Worm (Caenorhabditis elegans): ENCODE results near the gene atg-3.

Gene atg-3

DNA sequence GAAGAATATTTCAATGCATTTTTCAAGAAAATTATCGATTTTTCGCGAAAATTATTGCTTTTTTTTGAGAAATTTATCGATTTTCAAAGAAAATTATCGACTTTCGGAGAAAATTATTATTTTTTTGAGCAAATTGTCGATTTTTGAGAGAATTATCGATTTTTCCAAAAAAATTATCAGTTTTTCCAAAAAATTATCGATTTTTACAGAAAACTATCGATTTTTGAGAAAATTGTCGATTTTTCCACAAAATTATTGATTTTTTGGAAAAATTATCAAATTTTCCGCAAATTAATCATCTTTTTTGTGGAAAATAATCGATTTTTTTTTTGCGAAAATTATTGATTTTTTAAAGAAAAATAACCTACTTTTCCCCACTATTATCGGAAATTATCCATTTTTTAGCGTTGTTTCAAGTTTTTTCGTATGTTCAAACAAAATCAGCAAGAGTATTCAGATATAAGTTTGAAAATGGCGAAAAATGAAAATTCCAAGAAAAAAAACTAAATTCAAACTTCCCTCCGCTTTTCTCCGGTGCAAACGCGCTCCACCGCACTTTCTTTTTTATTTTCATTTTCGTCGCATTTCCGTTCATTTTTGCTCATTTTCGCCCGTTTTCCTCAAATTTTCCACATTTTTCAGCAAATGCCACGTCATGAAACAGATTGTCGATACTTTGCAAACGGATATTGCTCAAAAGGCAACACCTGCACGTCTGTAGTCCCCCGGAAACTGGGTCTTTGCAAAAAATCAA, 18.5 kb upstream of the atg-3 start, which contains the start of gene lep-2:
Gene lep-2, plus strand, starts transcription at position 637 of the 754 bp plus-strand sequence.
- TF ChIP-seq ref-1 (GFP tag; conservative IDR thresholded peaks at IDR 0.05) (no peak), T22C8.4 (GFP tag; IDR thresholded peaks at IDR 0.05) (peak; percentile 83), klf-2 (GFP tag; conservative IDR thresholded peaks at IDR 0.05) (no peak), tab-1 (GFP tag; IDR thresholded peaks at IDR 0.05) (no peak), med-1 (GFP tag; optimal IDR thresholded peaks at IDR 0.05; ENCODE audit: insufficient read depth) (no peak)

DNA sequence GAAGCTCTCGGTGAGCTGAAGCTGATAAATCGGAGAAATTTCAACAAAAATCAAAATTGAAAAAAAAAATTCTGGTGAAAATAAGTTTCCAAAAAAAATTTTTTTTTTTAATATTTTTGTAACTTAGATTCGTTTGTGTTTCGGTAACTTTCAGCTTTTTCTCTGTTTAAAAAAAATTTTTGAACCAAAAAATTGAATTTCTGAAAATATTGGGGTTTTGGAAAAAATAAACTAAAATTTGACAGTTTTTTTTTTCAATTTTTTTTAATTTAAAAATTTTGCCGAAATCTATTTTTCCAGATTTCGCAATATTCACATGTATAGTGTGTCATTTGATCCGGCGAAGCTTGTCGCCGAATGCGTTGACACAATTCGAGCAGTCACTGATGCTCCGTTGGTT, 11.4 kb upstream of the atg-3 start, which contains the start of gene Y55F3AM.5:
Gene Y55F3AM.5, plus strand, starts transcription at position 301 of the 400 bp plus-strand sequence.
- TF ChIP-seq tab-1 (GFP tag; IDR thresholded peaks at IDR 0.05): no peak
- TF ChIP-seq klf-2 (GFP tag; conservative IDR thresholded peaks at IDR 0.05): no peak
- no peak for TF ChIP-seq ztf-29 (GFP tag; IDR thresholded peaks at IDR 0.05)
- no peak for TF ChIP-seq ztf-23 (GFP tag; IDR thresholded peaks at IDR 0.05)
- TF ChIP-seq ref-1 (GFP tag; conservative IDR thresholded peaks at IDR 0.05): no peak
- TF ChIP-seq flt-1 (GFP tag; IDR thresholded peaks at IDR 0.05): no peak
- TF ChIP-seq cog-1 (tag; optimal IDR thresholded peaks at IDR 0.05): no peak
- no peak for TF ChIP-seq med-1 (GFP tag; optimal IDR thresholded peaks at IDR 0.05; ENCODE audit: insufficient read depth)
- no peak for TF ChIP-seq T22C8.4 (GFP tag; IDR thresholded peaks at IDR 0.05)

DNA sequence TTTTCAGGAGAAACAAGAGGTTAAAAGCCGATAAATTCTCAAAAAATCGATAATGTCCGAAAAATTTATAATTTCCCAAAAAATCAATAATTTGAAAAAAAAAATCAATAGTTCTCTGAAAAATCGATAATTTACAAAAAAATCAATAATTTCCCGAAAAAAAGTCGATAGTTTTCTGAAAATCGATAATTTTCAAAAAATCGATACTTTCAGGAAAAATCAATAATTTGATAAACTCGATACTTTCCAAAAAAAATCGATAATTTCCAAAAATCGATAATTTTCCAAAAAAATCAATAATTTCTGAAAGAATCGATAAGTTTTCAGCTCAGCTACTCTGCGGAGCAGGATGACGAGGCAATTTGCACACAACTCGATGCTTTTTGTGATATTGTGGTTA, 10.6 kb upstream of the atg-3 start:
- no peak for TF ChIP-seq tab-1 (GFP tag; IDR thresholded peaks at IDR 0.05)
- TF ChIP-seq T22C8.4 (GFP tag; IDR thresholded peaks at IDR 0.05): peak; percentile 98
- TF ChIP-seq med-1 (GFP tag; optimal IDR thresholded peaks at IDR 0.05; ENCODE audit: insufficient read depth): no peak

DNA sequence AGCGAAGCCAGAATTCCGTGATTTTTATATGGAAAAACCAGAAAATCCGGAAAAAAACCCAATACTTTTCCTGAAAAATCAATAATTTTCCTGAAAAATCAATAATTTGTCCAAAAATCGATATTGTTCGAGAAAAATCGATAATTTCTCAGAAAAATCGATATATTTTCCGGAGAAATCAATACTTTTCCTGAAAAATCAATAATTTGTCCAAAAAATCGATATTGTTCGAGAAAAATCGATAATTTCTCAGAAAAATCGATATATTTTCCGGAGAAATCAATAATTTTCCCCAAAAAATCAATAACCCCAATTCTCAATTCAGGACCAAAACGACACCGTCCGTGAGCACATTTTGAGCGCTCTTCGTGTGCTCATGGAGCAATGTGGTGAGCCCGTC, 9.9 kb upstream of the atg-3 start:
- TF ChIP-seq ztf-29 (GFP tag; IDR thresholded peaks at IDR 0.05) (no peak), T22C8.4 (GFP tag; IDR thresholded peaks at IDR 0.05) (peak; percentile 98), klf-2 (GFP tag; conservative IDR thresholded peaks at IDR 0.05) (no peak)

DNA sequence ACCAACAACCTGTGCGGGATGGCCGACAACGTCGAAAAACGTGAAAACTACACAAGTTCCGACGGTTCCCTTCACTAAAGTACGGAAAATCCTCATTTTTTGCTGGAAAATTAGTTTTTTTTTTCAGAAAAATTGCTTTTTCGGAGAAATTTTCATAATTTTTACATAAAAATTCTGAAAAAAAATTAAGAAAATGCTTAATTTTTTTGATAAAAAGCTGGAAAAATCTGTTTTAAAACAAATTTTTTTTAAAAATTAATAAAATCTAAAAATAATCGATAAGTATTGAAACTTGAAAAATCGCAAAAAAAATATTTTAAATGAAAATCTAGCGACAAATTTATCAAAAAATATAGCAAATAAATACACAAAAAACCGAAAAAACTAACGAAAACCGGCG, 4.6 kb upstream of the atg-3 start, which contains the start of gene immp-2:
Gene immp-2, minus strand, starts transcription at position 101 of the 400 bp plus-strand sequence.
- TF ChIP-seq cog-1 (tag; optimal IDR thresholded peaks at IDR 0.05): no peak
- no peak for TF ChIP-seq tab-1 (GFP tag; IDR thresholded peaks at IDR 0.05)
- no peak for TF ChIP-seq ztf-29 (GFP tag; IDR thresholded peaks at IDR 0.05)
- no peak for TF ChIP-seq klf-2 (GFP tag; conservative IDR thresholded peaks at IDR 0.05)
- no peak for TF ChIP-seq med-1 (GFP tag; optimal IDR thresholded peaks at IDR 0.05; ENCODE audit: insufficient read depth)
- TF ChIP-seq T22C8.4 (GFP tag; IDR thresholded peaks at IDR 0.05): no peak
- no peak for TF ChIP-seq flt-1 (GFP tag; IDR thresholded peaks at IDR 0.05)
- TF ChIP-seq ref-1 (GFP tag; conservative IDR thresholded peaks at IDR 0.05): no peak
- TF ChIP-seq ztf-23 (GFP tag; IDR thresholded peaks at IDR 0.05): no peak

DNA sequence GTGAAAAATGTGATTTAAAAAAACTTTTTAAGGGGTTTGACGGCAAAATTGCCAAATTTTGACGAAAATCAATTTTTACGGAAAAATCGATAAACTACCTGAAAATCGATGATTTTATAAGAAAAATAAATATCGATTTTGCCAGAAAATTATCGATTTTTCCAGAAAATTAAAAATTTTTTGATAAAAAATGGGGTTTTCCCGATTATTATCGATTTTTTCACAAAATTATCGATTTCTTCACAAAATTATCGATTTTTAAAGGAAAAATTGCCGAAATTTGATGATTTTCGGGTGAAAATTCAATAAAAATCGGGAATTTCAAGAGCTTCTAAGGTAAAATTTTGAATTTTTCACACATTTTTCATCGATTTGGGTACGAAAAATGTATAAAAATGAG, 3.6 kb upstream of the atg-3 start:
- TF ChIP-seq T22C8.4 (GFP tag; IDR thresholded peaks at IDR 0.05) (peak; percentile 23; the same call in 1 of the 2 replicates), tab-1 (GFP tag; IDR thresholded peaks at IDR 0.05) (no peak)

DNA sequence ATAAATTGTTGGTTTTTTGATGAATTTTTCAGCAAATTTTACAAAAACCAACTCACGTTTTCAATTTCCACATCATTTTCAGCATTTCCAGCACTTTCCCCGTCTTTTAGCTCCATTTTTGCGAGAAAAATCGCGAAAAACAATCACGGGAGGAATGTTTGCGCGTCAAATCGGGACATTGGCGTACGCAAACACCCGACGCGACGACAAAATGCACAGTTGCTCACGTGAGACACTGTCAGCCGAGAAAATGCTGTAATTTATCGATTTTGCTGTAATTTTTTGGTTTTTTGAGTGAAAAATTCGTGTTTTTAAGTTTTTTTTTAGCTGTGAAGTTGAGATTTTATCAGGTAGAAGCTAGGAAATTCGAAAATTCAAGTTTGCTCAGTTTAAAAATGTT, 766 bp upstream of the atg-3 start, which contains the start of gene Y55F3AM.9:
Gene Y55F3AM.9, minus strand, starts transcription at position 189 of the 400 bp plus-strand sequence.
- TF ChIP-seq ztf-29 (GFP tag; IDR thresholded peaks at IDR 0.05): no peak
- TF ChIP-seq flt-1 (GFP tag; IDR thresholded peaks at IDR 0.05): no peak
- no peak for TF ChIP-seq ztf-23 (GFP tag; IDR thresholded peaks at IDR 0.05)
- TF ChIP-seq klf-2 (GFP tag; conservative IDR thresholded peaks at IDR 0.05): no peak

DNA sequence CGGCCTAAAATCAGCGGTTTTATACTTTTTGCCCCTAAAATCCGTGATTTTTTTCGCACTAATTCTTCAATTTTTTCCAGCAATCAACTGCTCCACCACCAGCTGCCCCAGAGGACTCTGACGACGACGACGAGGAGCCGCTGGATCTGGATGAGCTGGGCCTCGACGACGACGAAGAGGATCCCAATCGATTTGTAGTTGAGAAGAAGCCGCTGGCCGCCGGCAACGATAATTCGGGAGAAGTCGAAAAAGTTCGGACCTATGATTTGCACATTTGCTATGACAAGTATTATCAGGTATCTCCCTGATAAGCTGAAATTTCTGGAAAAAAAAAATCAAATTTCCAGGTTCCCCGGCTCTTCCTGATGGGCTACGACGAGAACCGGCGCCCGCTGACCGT, 1.5 kb downstream of the atg-3 start:
- no peak for TF ChIP-seq flt-1 (GFP tag; IDR thresholded peaks at IDR 0.05)
- TF ChIP-seq ztf-29 (GFP tag; IDR thresholded peaks at IDR 0.05): no peak
- no peak for TF ChIP-seq T22C8.4 (GFP tag; IDR thresholded peaks at IDR 0.05)
- no peak for TF ChIP-seq ztf-23 (GFP tag; IDR thresholded peaks at IDR 0.05)
- TF ChIP-seq tab-1 (GFP tag; IDR thresholded peaks at IDR 0.05): no peak
- no peak for TF ChIP-seq klf-2 (GFP tag; conservative IDR thresholded peaks at IDR 0.05)
- no peak for TF ChIP-seq med-1 (GFP tag; optimal IDR thresholded peaks at IDR 0.05; ENCODE audit: insufficient read depth)
- no peak for TF ChIP-seq cog-1 (tag; optimal IDR thresholded peaks at IDR 0.05)

DNA sequence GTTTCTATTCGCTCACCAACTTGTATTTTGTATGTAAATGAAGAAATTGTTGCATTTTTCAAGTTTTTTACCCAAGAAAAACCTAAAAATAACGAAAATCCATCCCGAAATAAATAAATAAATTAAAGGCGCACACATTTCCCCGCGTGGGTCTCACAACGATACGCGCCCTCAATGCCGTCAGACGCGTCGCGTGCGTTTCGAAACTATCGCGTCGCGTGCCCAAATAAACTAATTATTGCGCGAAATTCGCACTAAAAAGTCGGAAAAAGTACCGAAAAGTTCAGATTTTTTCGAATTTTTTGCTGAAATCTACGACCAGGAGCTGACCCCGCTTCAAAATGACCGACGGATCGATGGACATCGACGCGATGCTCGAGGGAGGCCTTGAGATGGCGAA, 2.1 kb downstream of the atg-3 start, which contains the start of gene rbm-39:
Gene rbm-39, plus strand, starts transcription at position 178 of the 400 bp plus-strand sequence.
- TF ChIP-seq klf-2 (GFP tag; conservative IDR thresholded peaks at IDR 0.05) (no peak), ref-1 (GFP tag; conservative IDR thresholded peaks at IDR 0.05) (no peak), med-1 (GFP tag; optimal IDR thresholded peaks at IDR 0.05; ENCODE audit: insufficient read depth) (no peak), ztf-23 (GFP tag; IDR thresholded peaks at IDR 0.05) (peak; percentile 63; the same call in 1 of the 2 replicates), cog-1 (tag; optimal IDR thresholded peaks at IDR 0.05) (peak; percentile 42), ztf-29 (GFP tag; IDR thresholded peaks at IDR 0.05) (no peak), T22C8.4 (GFP tag; IDR thresholded peaks at IDR 0.05) (no peak), flt-1 (GFP tag; IDR thresholded peaks at IDR 0.05) (no peak)

DNA sequence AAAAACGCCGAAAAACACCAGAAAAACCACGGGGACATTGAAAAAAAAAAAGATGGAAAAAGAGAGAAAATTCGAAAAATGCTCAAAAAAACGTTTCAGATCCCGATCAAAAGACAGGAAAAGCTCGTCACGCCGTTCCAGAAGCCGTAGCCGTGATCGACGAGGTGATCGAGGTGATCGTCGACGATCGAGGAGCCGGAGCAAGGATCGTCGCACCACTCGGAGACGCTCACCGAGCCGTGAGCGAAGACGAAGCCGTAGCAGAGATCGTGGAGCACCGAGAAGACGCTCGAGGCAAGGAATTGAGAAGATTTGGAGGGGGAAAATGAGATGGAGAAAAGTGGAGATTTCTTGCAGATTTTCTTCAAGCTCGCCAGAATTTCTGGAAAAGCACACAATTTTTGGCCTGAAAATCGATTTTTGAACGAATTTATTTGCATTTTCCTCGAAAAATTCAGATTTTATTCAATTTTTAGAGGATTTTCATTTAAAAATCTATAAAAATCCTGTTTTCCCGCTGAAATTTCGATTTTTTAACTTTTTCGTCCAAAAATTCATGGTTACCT, 3.0 kb downstream of the atg-3 start:
- TF ChIP-seq flt-1 (GFP tag; IDR thresholded peaks at IDR 0.05) (no peak), tab-1 (GFP tag; IDR thresholded peaks at IDR 0.05) (no peak), T22C8.4 (GFP tag; IDR thresholded peaks at IDR 0.05) (no peak), cog-1 (tag; optimal IDR thresholded peaks at IDR 0.05) (no peak), ztf-23 (GFP tag; IDR thresholded peaks at IDR 0.05) (no peak), klf-2 (GFP tag; conservative IDR thresholded peaks at IDR 0.05) (no peak), ref-1 (GFP tag; conservative IDR thresholded peaks at IDR 0.05) (no peak), med-1 (GFP tag; optimal IDR thresholded peaks at IDR 0.05; ENCODE audit: insufficient read depth) (no peak), ztf-29 (GFP tag; IDR thresholded peaks at IDR 0.05) (no peak)
